Fruit fly (Drosophila melanogaster) whole organism, wandering third instar larva: Measurements from ENCODE around the gene CG32642.
A peak's percentile ranks its signal among the peaks of the same experiment; 100 is the strongest.

Source experiments
- Abd-B ChIP-seq: fragments of >200 bp; optimal IDR thresholded peaks from 2 replicates; lab custom pipeline; 2017; ENCODE audit warnings: missing biosample characterization, missing genetic modification characterization
- HLH106 ChIP-seq: fragments of 200-800 bp; optimal IDR thresholded peaks from 3 replicates; lab custom pipeline; 2019; ENCODE audit warnings: missing biosample characterization, mild to moderate bottlenecking, missing genetic modification characterization, moderate library complexity
- Hnf4 ChIP-seq: fragments of 200-800 bp; sonication (Bioruptor generic); optimal IDR thresholded peaks from 2 replicates; lab custom pipeline; 2016; ENCODE audit warnings: missing biosample characterization, mild to moderate bottlenecking, missing genetic modification characterization
- Myc ChIP-seq: fragments of >200 bp; optimal IDR thresholded peaks from 2 replicates; lab custom pipeline; 2017
- Rel ChIP-seq, 2 experiments: fragments of 200-800 bp; sonication (Bioruptor generic) in 1 of 2; optimal IDR thresholded peaks; 2 replicates in 1 of 2; 3 replicates in 1 of 2; lab custom pipeline; 2016 to 2019; ENCODE audit warnings: mild to moderate bottlenecking in 2 of 2, missing biosample characterization in 2 of 2, missing genetic modification characterization in 2 of 2, moderate library complexity in 1 of 2
- dmrt93B ChIP-seq: fragments of 200-800 bp; sonication (Bioruptor generic); optimal IDR thresholded peaks from 2 replicates; lab custom pipeline; 2018; ENCODE audit warnings: missing biosample characterization, mild to moderate bottlenecking, missing genetic modification characterization
- fru ChIP-seq: fragments of 200-800 bp; sonication (Bioruptor generic); optimal IDR thresholded peaks from 3 replicates; lab custom pipeline; 2016; ENCODE audit warnings: missing biosample characterization, mild to moderate bottlenecking, missing genetic modification characterization
- jim ChIP-seq: fragments of 175-275, 200-325 bp; sonication (Bioruptor generic); optimal IDR thresholded peaks from 2 replicates; lab custom pipeline; 2016; ENCODE audit warnings: missing biosample characterization, mild to moderate bottlenecking, missing genetic modification characterization
- lola ChIP-seq: fragments of >200 bp; optimal IDR thresholded peaks from 2 replicates; lab custom pipeline; 2017; ENCODE audit warnings: missing biosample characterization, missing genetic modification characterization
- pan ChIP-seq: fragments of >200 bp; optimal IDR thresholded peaks from 2 replicates; lab custom pipeline; 2017
- usp ChIP-seq: fragments of >200 bp; optimal IDR thresholded peaks from 2 replicates; lab custom pipeline; 2017; ENCODE audit warnings: missing biosample characterization, missing genetic modification characterization

DNA sequence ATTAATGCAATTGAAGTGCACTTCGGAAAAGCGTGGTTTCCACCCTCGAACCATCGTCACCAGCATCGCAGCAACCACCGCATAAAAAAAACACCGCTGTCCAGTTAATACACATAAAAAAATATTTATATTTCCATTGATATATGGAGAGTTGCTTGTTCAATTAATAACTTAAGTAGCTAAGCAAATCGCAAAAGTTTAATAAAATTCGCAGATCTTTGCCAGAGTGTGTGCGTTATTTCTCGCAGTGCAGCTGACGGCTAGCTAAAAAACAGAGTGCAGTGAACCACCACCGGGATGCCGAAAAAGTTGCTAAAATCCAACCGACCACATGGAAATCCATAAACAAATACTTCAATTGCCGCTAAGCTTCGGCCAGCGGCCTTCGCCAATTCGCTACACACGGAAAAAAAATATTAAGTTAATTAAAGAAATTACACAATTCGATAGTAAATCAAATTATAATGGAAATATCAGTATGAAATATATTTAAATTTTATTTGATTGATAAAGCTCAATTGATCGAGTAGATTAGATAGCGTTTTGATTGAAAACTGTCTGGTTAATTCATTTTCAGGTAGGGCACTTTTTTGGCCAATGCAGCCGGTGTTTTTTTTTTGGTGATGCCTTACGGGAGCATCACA is 35.6 kb upstream of the CG32642 start:
- TF ChIP-seq usp (GFP tag; lab: Kevin White, UChicago) (no peak), Myc (lab: Kevin White, UChicago) (no peak), dmrt93B (GFP tag; lab: Kevin White, UChicago) (peak; percentile 36), fru (GFP tag; lab: Kevin White, UChicago) (peak; percentile 56), HLH106 (tag; lab: Kevin White, UChicago) (peak; percentile 26), Abd-B (no peak), jim (no peak), pan (no peak), lola (GFP tag; lab: Kevin White, UChicago) (no peak), Hnf4 (GFP tag; lab: Kevin White, UChicago) (no peak), Rel (GFP tag; optimal IDR thresholded peaks at IDR 0.05; lab: Kevin White, UChicago) (no peak), Rel (tag; optimal IDR thresholded peaks at IDR 0.05; lab: Kevin White, UChicago) (no peak)
